Worm (Caenorhabditis elegans): ENCODE data around the gene str-145.

Gene str-145

ce11 chrV:8067800-8068199 lies 30.3 kb downstream of the str-145 start, which contains the start of gene str-140:
Gene str-140 (minus strand): TSS chrV:8067900.
- TF ChIP-seq nhr-76 (tag; optimal IDR thresholded peaks at IDR 0.05) (no peak), bed-3 (GFP tag; optimal IDR thresholded peaks at IDR 0.05) (no peak), ceh-83 (GFP tag; optimal IDR thresholded peaks at IDR 0.05) (no peak), nhr-2 (tag; optimal IDR thresholded peaks at IDR 0.05) (no peak), nhr-12 (tag; optimal IDR thresholded peaks at IDR 0.05) (no peak), M03D4.4 (tag; optimal IDR thresholded peaks at IDR 0.05) (no peak), lin-13 (tag; optimal IDR thresholded peaks at IDR 0.05) (no peak), ceh-43 (GFP tag; optimal IDR thresholded peaks at IDR 0.05) (no peak), ces-1 (GFP tag; optimal IDR thresholded peaks at IDR 0.05) (no peak), ztf-11 (tag; optimal IDR thresholded peaks at IDR 0.05) (no peak), ceh-39 (tag; optimal IDR thresholded peaks at IDR 0.05) (no peak), elt-1 (tag; optimal IDR thresholded peaks at IDR 0.05; ENCODE audit: borderline replicate concordance, insufficient read depth) (no peak), sptf-1 (tag; optimal IDR thresholded peaks at IDR 0.05) (no peak), nhr-237 (tag; optimal IDR thresholded peaks at IDR 0.05) (no peak), sem-2 (GFP tag; optimal IDR thresholded peaks at IDR 0.05) (no peak)

ce11 chrV:8062074-8062473 lies 36.1 kb downstream of the str-145 start, which contains the start of gene str-139:
Gene str-139 (minus strand): TSS chrV:8062174.
- no peak for TF ChIP-seq pha-4 (tag; optimal IDR thresholded peaks at IDR 0.05)
- TF ChIP-seq elt-1 (tag; optimal IDR thresholded peaks at IDR 0.05; ENCODE audit: borderline replicate concordance, insufficient read depth), result no peak
- TF ChIP-seq nhr-76 (tag; optimal IDR thresholded peaks at IDR 0.05), result no peak
- no peak for TF ChIP-seq hlh-1 (tag; optimal IDR thresholded peaks at IDR 0.05)
- no peak for TF ChIP-seq cnd-1 (tag; optimal IDR thresholded peaks at IDR 0.05)
- TF ChIP-seq mep-1 (tag; optimal IDR thresholded peaks at IDR 0.05), result no peak
- TF ChIP-seq drap-1 (GFP tag; optimal IDR thresholded peaks at IDR 0.05), result no peak
- no peak for TF ChIP-seq sem-2 (GFP tag; optimal IDR thresholded peaks at IDR 0.05)
- TF ChIP-seq ces-1 (GFP tag; optimal IDR thresholded peaks at IDR 0.05), result no peak
- TF ChIP-seq nhr-28 (tag; optimal IDR thresholded peaks at IDR 0.05), result no peak
- TF ChIP-seq mab-5 (tag; optimal IDR thresholded peaks at IDR 0.05), result no peak
- TF ChIP-seq zip-8 (tag; optimal IDR thresholded peaks at IDR 0.05), result no peak
- TF ChIP-seq elt-3 (tag; optimal IDR thresholded peaks at IDR 0.05), result no peak
- no peak for TF ChIP-seq nhr-2 (tag; optimal IDR thresholded peaks at IDR 0.05)
- no peak for TF ChIP-seq unc-120 (tag; optimal IDR thresholded peaks at IDR 0.05; ENCODE audit: poor library complexity, severe bottlenecking)
- no peak for TF ChIP-seq tbx-8 (GFP tag; optimal IDR thresholded peaks at IDR 0.05)
- TF ChIP-seq bed-3 (GFP tag; optimal IDR thresholded peaks at IDR 0.05), result no peak
- TF ChIP-seq snpc-4 (tag; optimal IDR thresholded peaks at IDR 0.05), result no peak
- no peak for TF ChIP-seq mls-2 (tag; optimal IDR thresholded peaks at IDR 0.05)

- no peak for TF ChIP-seq flh-1 (GFP tag; optimal IDR thresholded peaks at IDR 0.05)
- TF ChIP-seq nhr-28 (tag; optimal IDR thresholded peaks at IDR 0.05), result no peak
- TF ChIP-seq ceh-39 (tag; optimal IDR thresholded peaks at IDR 0.05), result no peak
- no peak for TF ChIP-seq nhr-2 (tag; optimal IDR thresholded peaks at IDR 0.05)
- no peak for TF ChIP-seq cnd-1 (tag; optimal IDR thresholded peaks at IDR 0.05)
- TF ChIP-seq mep-1 (tag; optimal IDR thresholded peaks at IDR 0.05), result no peak
Measured at ce11 chrV:8058359-8058758, 39.8 kb downstream of the str-145 start, which contains the start of gene str-138. Gene str-138 (plus strand): TSS chrV:8058659.

- no peak for TF ChIP-seq hlh-1 (tag; optimal IDR thresholded peaks at IDR 0.05)
- no peak for TF ChIP-seq cnd-1 (tag; optimal IDR thresholded peaks at IDR 0.05)
- no peak for TF ChIP-seq lsy-2 (tag; optimal IDR thresholded peaks at IDR 0.05)
- TF ChIP-seq pha-4 (tag; optimal IDR thresholded peaks at IDR 0.05), result no peak
- TF ChIP-seq lin-32 (GFP tag; optimal IDR thresholded peaks at IDR 0.05), result no peak
- TF ChIP-seq nhr-76 (tag; optimal IDR thresholded peaks at IDR 0.05), result no peak
- TF ChIP-seq zip-8 (tag; optimal IDR thresholded peaks at IDR 0.05), result no peak
- no peak for TF ChIP-seq elt-3 (tag; optimal IDR thresholded peaks at IDR 0.05)
- no peak for TF ChIP-seq unc-39 (tag; optimal IDR thresholded peaks at IDR 0.05)
- no peak for TF ChIP-seq mls-2 (tag; optimal IDR thresholded peaks at IDR 0.05)
- TF ChIP-seq ztf-11 (tag; optimal IDR thresholded peaks at IDR 0.05), result no peak
- TF ChIP-seq drap-1 (GFP tag; optimal IDR thresholded peaks at IDR 0.05), result no peak
Measured at ce11 chrV:8055170-8055569, 43.0 kb downstream of the str-145 start.

- TF ChIP-seq cnd-1 (tag; optimal IDR thresholded peaks at IDR 0.05), result no peak
- TF ChIP-seq mls-2 (tag; optimal IDR thresholded peaks at IDR 0.05), result no peak
- TF ChIP-seq hlh-1 (tag; optimal IDR thresholded peaks at IDR 0.05), result no peak
- no peak for TF ChIP-seq elt-1 (tag; optimal IDR thresholded peaks at IDR 0.05; ENCODE audit: borderline replicate concordance, insufficient read depth)
- no peak for TF ChIP-seq lin-13 (tag; optimal IDR thresholded peaks at IDR 0.05)
- TF ChIP-seq ztf-11 (tag; optimal IDR thresholded peaks at IDR 0.05), result no peak
- TF ChIP-seq pha-4 (tag; optimal IDR thresholded peaks at IDR 0.05), result no peak
- TF ChIP-seq M03D4.4 (tag; optimal IDR thresholded peaks at IDR 0.05), result no peak
- no peak for TF ChIP-seq lsy-2 (tag; optimal IDR thresholded peaks at IDR 0.05)
- no peak for TF ChIP-seq nhr-2 (tag; optimal IDR thresholded peaks at IDR 0.05)
Measured at ce11 chrV:8054130-8054529, 44.0 kb downstream of the str-145 start, which contains the start of gene ZC513.2. Gene ZC513.2 (plus strand): TSS chrV:8054430.

Measured in whole organism, mixed stage, embryonic.